Worm (Caenorhabditis elegans) whole organism, mixed stage, embryonic: ENCODE measurements around the gene rfc-2.

ENCODE experiments used
- elt-1 ChIP-seq: sonication (generic microtip); optimal IDR thresholded peaks from 2 replicates; lab custom pipeline; 2017; ENCODE audit warnings: missing genetic modification characterization, mild to moderate bottlenecking, missing compliant biosample characterization, antibody characterized with exemption, moderate library complexity, borderline replicate concordance; ENCODE audit not compliant: insufficient read depth
- ham-2 ChIP-seq: fragments of 200-800 bp; sonication (Bioruptor generic); optimal IDR thresholded peaks from 2 replicates; lab custom pipeline; 2018; ENCODE audit warnings: mild to moderate bottlenecking, missing genetic modification characterization, missing compliant biosample characterization
- lin-13 ChIP-seq: fragments of 150-350 bp; optimal IDR thresholded peaks from 2 replicates; lab custom pipeline; 2014; ENCODE audit warnings: missing biosample characterization, missing genetic modification characterization
- lsy-2 ChIP-seq: fragments of 150-350 bp; optimal IDR thresholded peaks from 2 replicates; lab custom pipeline; 2014; ENCODE audit warnings: missing biosample characterization, missing genetic modification characterization
- mab-5 ChIP-seq: fragments of 150-350 bp; optimal IDR thresholded peaks from 2 replicates; lab custom pipeline; 2014; ENCODE audit warnings: missing biosample characterization, missing genetic modification characterization
- mls-2 ChIP-seq: sonication (generic microtip); optimal IDR thresholded peaks from 2 replicates; lab custom pipeline; 2016; ENCODE audit warnings: mild to moderate bottlenecking, missing genetic modification characterization, moderate library complexity, missing compliant biosample characterization
- nhr-237 ChIP-seq: fragments of 150-350 bp; optimal IDR thresholded peaks from 2 replicates; lab custom pipeline; 2014; ENCODE audit warnings: missing biosample characterization, missing genetic modification characterization
- snpc-4 ChIP-seq: fragments of 150-350 bp; optimal IDR thresholded peaks from 2 replicates; lab custom pipeline; 2014; ENCODE audit warnings: missing biosample characterization, missing genetic modification characterization
- unc-39 ChIP-seq: fragments of 150-350 bp; optimal IDR thresholded peaks from 2 replicates; lab custom pipeline; 2014; ENCODE audit warnings: missing biosample characterization, missing genetic modification characterization
- unc-62 ChIP-seq: fragments of 150-350 bp; optimal IDR thresholded peaks from 2 replicates; lab custom pipeline; 2014; ENCODE audit warnings: missing biosample characterization, missing genetic modification reagents, missing genetic modification characterization
- zip-8 ChIP-seq: fragments of 150-350 bp; optimal IDR thresholded peaks from 2 replicates; lab custom pipeline; 2014; ENCODE audit warnings: missing biosample characterization, missing genetic modification characterization

ce11 chrIV:1394077-1394476, 47.0 kb downstream of the rfc-2 start:
- TF ChIP-seq lin-13 (tag; lab: Kevin White, UChicago) (no peak), unc-39 (tag; lab: Kevin White, UChicago) (no peak), snpc-4 (no peak), nhr-237 (no peak), elt-1 (tag; lab: Kevin White, UChicago) (no peak), ham-2 (GFP tag; lab: Kevin White, UChicago) (no peak), lsy-2 (tag; lab: Kevin White, UChicago) (no peak), unc-62 (GFP tag; lab: Kevin White, UChicago) (no peak), mls-2 (tag; lab: Kevin White, UChicago) (no peak), mab-5 (tag; lab: Kevin White, UChicago) (no peak), zip-8 (tag; lab: Kevin White, UChicago) (no peak)
